Fruit fly (Drosophila melanogaster) whole organism, embryonic: ENCODE measurements around the gene CG14431.

Experiments
- Atf6 ChIP-seq: fragments of 200-800 bp; sonication (Bioruptor generic); IDR thresholded peaks from 2 replicates; pipeline ENCODE4 v1.3.6; 2022; ENCODE audit warnings: missing biosample characterization, missing genetic modification characterization
- Awh ChIP-seq: fragments of 200-800 bp; sonication (Bioruptor generic); IDR thresholded peaks from 2 replicates; pipeline ENCODE4, ENCODE4 v1.3.6; 2022; ENCODE audit warnings: missing biosample characterization, missing genetic modification characterization
- B-H2 ChIP-seq: fragments of 200-800 bp; sonication (Bioruptor generic); optimal IDR thresholded peaks from 2 replicates; lab custom pipeline; 2018; ENCODE audit warnings: missing biosample characterization, mild to moderate bottlenecking, missing genetic modification characterization
- CG10147 ChIP-seq: fragments of 200-800 bp; sonication (Bioruptor generic); optimal IDR thresholded peaks from 2 replicates; lab custom pipeline; 2019; ENCODE audit warnings: missing biosample characterization, mild to moderate bottlenecking, missing genetic modification characterization, moderate library complexity
- CG10267 ChIP-seq: fragments of 200-800 bp; sonication (Bioruptor generic); optimal IDR thresholded peaks from 2 replicates; lab custom pipeline; 2018; ENCODE audit warnings: missing biosample characterization, mild to moderate bottlenecking, missing genetic modification characterization, moderate library complexity
- CG10565 ChIP-seq: fragments of 200-800 bp; sonication (Bioruptor generic); optimal IDR thresholded peaks from 3 replicates; lab custom pipeline; 2016; ENCODE audit warnings: missing biosample characterization, mild to moderate bottlenecking, missing genetic modification characterization
- CG12219 ChIP-seq: fragments of 200-800 bp; sonication (Bioruptor generic); optimal IDR thresholded peaks from 3 replicates; lab custom pipeline; 2018; ENCODE audit warnings: missing biosample characterization, mild to moderate bottlenecking, missing genetic modification characterization
- CG13424 ChIP-seq: fragments of 200-800 bp; sonication (Bioruptor generic); optimal IDR thresholded peaks from 2 replicates; lab custom pipeline; 2019; ENCODE audit warnings: missing biosample characterization, mild to moderate bottlenecking, missing genetic modification characterization, moderate library complexity
- CG13624 ChIP-seq: fragments of 200-800 bp; sonication (Bioruptor generic); optimal IDR thresholded peaks from 2 replicates; lab custom pipeline; 2016; ENCODE audit warnings: missing biosample characterization, missing genetic modification characterization
- CG14441 ChIP-seq: fragments of 200-800 bp; sonication (Bioruptor generic); IDR thresholded peaks from 2 replicates; pipeline ENCODE4 v1.3.6; 2022; ENCODE audit warnings: missing biosample characterization, missing genetic modification characterization
- CG1602 ChIP-seq: fragments of 200-800 bp; sonication (Bioruptor generic); optimal IDR thresholded peaks from 3 replicates; lab custom pipeline; 2016; ENCODE audit warnings: missing biosample characterization, missing genetic modification characterization
- CG16815 ChIP-seq: fragments of 200-800 bp; sonication (Bioruptor generic); optimal IDR thresholded peaks from 3 replicates; lab custom pipeline; 2017; ENCODE audit warnings: missing biosample characterization, mild to moderate bottlenecking, missing genetic modification characterization
- CG17328 ChIP-seq: fragments of 200-800 bp; sonication (Bioruptor generic); IDR thresholded peaks from 2 replicates; pipeline ENCODE4 v1.3.6; 2022; ENCODE audit warnings: missing biosample characterization, missing genetic modification characterization
- CG17361 ChIP-seq: fragments of 200-800 bp; sonication (Bioruptor generic); IDR thresholded peaks from 3 replicates; pipeline ENCODE4 v1.3.6; 2022; ENCODE audit warnings: missing biosample characterization, missing genetic modification characterization
- CG17568 ChIP-seq: fragments of 200-800 bp; sonication (Bioruptor generic); optimal IDR thresholded peaks from 2 replicates; lab custom pipeline; 2018; ENCODE audit warnings: missing biosample characterization, mild to moderate bottlenecking, missing genetic modification characterization, moderate library complexity
- CG17612 ChIP-seq: fragments of 200-800 bp; sonication (Bioruptor generic); IDR thresholded peaks from 2 replicates; pipeline ENCODE4 v1.3.6; 2022; ENCODE audit warnings: missing biosample characterization, missing genetic modification characterization
- CG18599 ChIP-seq: fragments of 200-800 bp; sonication (Bioruptor generic); optimal IDR thresholded peaks from 3 replicates; lab custom pipeline; 2017; ENCODE audit warnings: missing biosample characterization, missing genetic modification characterization, mild to moderate bottlenecking, moderate library complexity, missing genetic modification reagents
- CG33557 ChIP-seq: fragments of 200-800 bp; sonication (Bioruptor generic); optimal IDR thresholded peaks from 2 replicates; lab custom pipeline; 2019; ENCODE audit warnings: missing biosample characterization, mild to moderate bottlenecking, missing genetic modification characterization, moderate library complexity
- CG4360 ChIP-seq: fragments of 200-800 bp; sonication (Bioruptor generic); IDR thresholded peaks from 2 replicates; pipeline ENCODE4 v1.3.6; 2022; ENCODE audit warnings: missing biosample characterization, missing genetic modification characterization
- CG4617 ChIP-seq: fragments of 200-800 bp; sonication (Bioruptor generic); optimal IDR thresholded peaks from 3 replicates; lab custom pipeline; 2016; ENCODE audit warnings: missing biosample characterization, missing genetic modification characterization, borderline replicate concordance
- CG4730 ChIP-seq: fragments of 200-800 bp; sonication (Bioruptor generic); IDR thresholded peaks from 2 replicates; pipeline ENCODE4 v1.3.6; 2022; ENCODE audit warnings: missing biosample characterization, missing genetic modification characterization
- CG6254 ChIP-seq: fragments of 200-800 bp; sonication (Bioruptor generic); optimal IDR thresholded peaks from 3 replicates; lab custom pipeline; 2017; ENCODE audit warnings: mild to moderate bottlenecking, missing biosample characterization, missing genetic modification reagents, missing genetic modification characterization
- CG6689 ChIP-seq: fragments of 200-800 bp; sonication (Bioruptor generic); IDR thresholded peaks from 2 replicates; pipeline ENCODE4 v1.3.6; 2022; ENCODE audit warnings: missing biosample characterization, missing genetic modification characterization
- CG8478 ChIP-seq: fragments of >200 bp; optimal IDR thresholded peaks from 2 replicates; lab custom pipeline; 2018
- CG8944 ChIP-seq: fragments of 200-800 bp; sonication (Bioruptor generic); optimal IDR thresholded peaks from 3 replicates; lab custom pipeline; 2016; ENCODE audit warnings: missing biosample characterization, missing genetic modification characterization
- CG9817 ChIP-seq: fragments of 200-800 bp; sonication (Bioruptor generic); optimal IDR thresholded peaks from 2 replicates; lab custom pipeline; 2018; ENCODE audit warnings: missing biosample characterization, mild to moderate bottlenecking, missing genetic modification characterization, moderate library complexity
- Camta ChIP-seq: fragments of 200-800 bp; sonication (Bioruptor generic); optimal IDR thresholded peaks from 2 replicates; lab custom pipeline; 2016; ENCODE audit warnings: missing biosample characterization, missing genetic modification characterization
- D ChIP-seq, 2 experiments: fragments of 200-800 bp in 1 of 2; fragments of >200 bp in 1 of 2; sonication (Bioruptor generic) in 1 of 2; optimal IDR thresholded peaks; 2 replicates in 1 of 2; 3 replicates in 1 of 2; lab custom pipeline; 2017; ENCODE audit warnings: mild to moderate bottlenecking in 1 of 2, missing biosample characterization in 1 of 2, missing genetic modification characterization in 1 of 2, missing genetic modification reagents in 1 of 2
- Dip2 ChIP-seq: fragments of 200-800 bp; sonication (Bioruptor generic); IDR thresholded peaks from 2 replicates; pipeline ENCODE4 v1.3.6; 2022; ENCODE audit warnings: missing biosample characterization, missing genetic modification characterization
- Ets65A ChIP-seq: fragments of 200-800 bp; sonication (Bioruptor generic); peaks from one replicate; lab custom pipeline; 2016; ENCODE audit warnings: missing biosample characterization, missing genetic modification characterization
- Hr3 ChIP-seq: fragments of 200-800 bp; sonication (Bioruptor generic); optimal IDR thresholded peaks from 3 replicates; lab custom pipeline; 2016; ENCODE audit warnings: missing biosample characterization, missing genetic modification characterization
- Lpt ChIP-seq: fragments of >200 bp; optimal IDR thresholded peaks from 2 replicates; lab custom pipeline; 2018; ENCODE audit warnings: missing biosample characterization, missing genetic modification characterization
- Mad ChIP-seq: fragments of 200-800 bp; sonication (Bioruptor generic); optimal IDR thresholded peaks from 2 replicates; lab custom pipeline; 2016; ENCODE audit warnings: missing biosample characterization, missing genetic modification characterization
- Nf-YA ChIP-seq: fragments of 200-800 bp; sonication (Bioruptor generic); IDR thresholded peaks from 2 replicates; pipeline ENCODE4 v1.3.6; 2022; ENCODE audit warnings: missing biosample characterization, missing genetic modification characterization
- Sry-β ChIP-seq: fragments of 200-800 bp; sonication (Bioruptor generic); optimal IDR thresholded peaks from 2 replicates; lab custom pipeline; 2018; ENCODE audit warnings: missing biosample characterization, mild to moderate bottlenecking, missing genetic modification characterization, moderate library complexity
- aop ChIP-seq: fragments of 200-800 bp; sonication (Bioruptor generic); IDR thresholded peaks from 2 replicates; pipeline ENCODE4 v1.3.6; 2022; ENCODE audit warnings: missing biosample characterization, missing genetic modification characterization
- bigmax ChIP-seq: fragments of 200-800 bp; sonication (Bioruptor generic); optimal IDR thresholded peaks from 2 replicates; lab custom pipeline; 2018; ENCODE audit warnings: missing biosample characterization, mild to moderate bottlenecking, missing genetic modification characterization
- cas ChIP-seq: fragments of 200-800 bp; sonication (Bioruptor generic); IDR thresholded peaks from 2 replicates; pipeline ENCODE4 v1.3.6; 2022; ENCODE audit warnings: missing biosample characterization, missing genetic modification characterization
- cg ChIP-seq: fragments of 200-800 bp; sonication (Bioruptor generic); optimal IDR thresholded peaks from 3 replicates; lab custom pipeline; 2019; ENCODE audit warnings: missing biosample characterization, mild to moderate bottlenecking, missing genetic modification characterization, moderate library complexity
- chinmo ChIP-seq: fragments of 200-800 bp; sonication (Bioruptor generic); IDR thresholded peaks from 4 replicates; pipeline ENCODE4 v1.3.6; 2022; ENCODE audit warnings: missing biosample characterization, missing genetic modification characterization; ENCODE audit not compliant: partially characterized antibody
- corto ChIP-seq: fragments of 200-800 bp; sonication (Bioruptor generic); optimal IDR thresholded peaks from 2 replicates; lab custom pipeline; 2016; ENCODE audit warnings: missing biosample characterization, mild to moderate bottlenecking, missing genetic modification characterization, moderate library complexity
- ems ChIP-seq: fragments of 200-800 bp; sonication (Bioruptor generic); optimal IDR thresholded peaks from 3 replicates; lab custom pipeline; 2016; ENCODE audit warnings: missing biosample characterization, missing genetic modification characterization
- fd96Cb ChIP-seq: fragments of 200-800 bp; sonication (Bioruptor generic); optimal IDR thresholded peaks from 2 replicates; lab custom pipeline; 2018; ENCODE audit warnings: missing biosample characterization, mild to moderate bottlenecking, missing genetic modification characterization, moderate library complexity
- fru ChIP-seq: fragments of >200 bp; optimal IDR thresholded peaks from 2 replicates; lab custom pipeline; 2017
- gem ChIP-seq: fragments of 200-800 bp; sonication (Bioruptor generic); optimal IDR thresholded peaks from 2 replicates; lab custom pipeline; 2019; ENCODE audit warnings: missing biosample characterization, mild to moderate bottlenecking, missing genetic modification characterization, moderate library complexity
- pita ChIP-seq: fragments of 200-800 bp; sonication (Bioruptor generic); optimal IDR thresholded peaks from 2 replicates; lab custom pipeline; 2017; ENCODE audit warnings: missing biosample characterization, mild to moderate bottlenecking, missing genetic modification characterization
- psq ChIP-seq: fragments of 200-800 bp; sonication (Bioruptor generic); optimal IDR thresholded peaks from 2 replicates; lab custom pipeline; 2017; ENCODE audit warnings: missing biosample characterization, missing genetic modification characterization
- tap ChIP-seq: fragments of 200-800 bp; optimal IDR thresholded peaks from 3 replicates; lab custom pipeline; 2019; ENCODE audit warnings: missing biosample characterization, mild to moderate bottlenecking, missing genetic modification characterization, moderate library complexity
- z ChIP-seq: fragments of 200-800 bp; sonication (Bioruptor generic); IDR thresholded peaks from 3 replicates; pipeline ENCODE4 v1.3.6; 2022; ENCODE audit warnings: missing biosample characterization, missing genetic modification characterization

CG14431 gene

dm6 chrX:6867175-6868023 lies 40.7 kb upstream of the CG14431 start, which contains the start of gene CG14434 (continued):
- TF ChIP-seq Atf6 (no peak), CG10565 (no peak), CG12219 (GFP tag; lab: Kevin White, UChicago) (peak; percentile 23), CG6254 (peak; percentile 55), gem (tag; lab: Kevin White, UChicago) (peak; percentile 90), CG17612 (GFP tag; lab: Robert Waterston, UW) (no peak), CG33557 (GFP tag; lab: Kevin White, UChicago) (peak; percentile 78), CG18599 (GFP tag; lab: Kevin White, UChicago) (peak; percentile 78), B-H2 (GFP tag; lab: Kevin White, UChicago) (no peak), cas (no peak), CG13424 (peak; percentile 84), CG4360 (GFP tag; lab: Robert Waterston, UW) (peak; percentile 78), psq (GFP tag; lab: Kevin White, UChicago) (no peak), CG6689 (GFP tag; lab: Robert Waterston, UW) (peak; percentile 72), D (optimal IDR thresholded peaks at IDR 0.05; lab: Kevin White, UChicago) (no peak), D (GFP tag; optimal IDR thresholded peaks at IDR 0.05; lab: Kevin White, UChicago) (peak; percentile 92), CG17568 (GFP tag; lab: Kevin White, UChicago) (peak; percentile 31), aop (GFP tag; lab: Robert Waterston, UW) (no peak), CG8944 (GFP tag; lab: Kevin White, UChicago) (no peak), corto (GFP tag; lab: Kevin White, UChicago) (no peak), CG14441 (peak; percentile 22; the same call in 1 of the 2 replicates), fru (lab: Kevin White, UChicago) (no peak), Mad (peak; percentile 56), CG10147 (peak; percentile 67), z (GFP tag; lab: Robert Waterston, UW) (no peak), Nf-YA (GFP tag; lab: Robert Waterston, UW) (0 out of 2 replicates have a peak, but pooled peaks have one; percentile 24), CG16815 (GFP tag; lab: Kevin White, UChicago) (peak; percentile 80), Ets65A (no peak), cg (GFP tag; lab: Kevin White, UChicago) (peak; percentile 75), Lpt (GFP tag; lab: Kevin White, UChicago) (no peak), Hr3 (GFP tag; lab: Kevin White, UChicago) (peak; percentile 84), Camta (GFP tag; lab: Kevin White, UChicago) (peak; percentile 68), ems (GFP tag; lab: Kevin White, UChicago) (peak; percentile 47), CG1602 (GFP tag; lab: Kevin White, UChicago) (peak; percentile 74), fd96Cb (tag; lab: Kevin White, UChicago) (peak; percentile 86), bigmax (GFP tag; lab: Kevin White, UChicago) (no peak), chinmo (GFP tag; lab: Robert Waterston, UW) (peak; percentile 61; the same call in 1 of the 4 replicates), Sry-β (GFP tag; lab: Kevin White, UChicago) (peak; percentile 42), CG4617 (GFP tag; lab: Kevin White, UChicago) (peak; percentile 7), CG9817 (tag; lab: Kevin White, UChicago) (peak; percentile 36), Awh (GFP tag; lab: Robert Waterston, UW) (no peak), CG13624 (peak; percentile 29), CG4730 (peak; percentile 49), pita (no peak), tap (tag; lab: Kevin White, UChicago) (peak; percentile 39), CG17328 (GFP tag; lab: Robert Waterston, UW) (peak; percentile 49), Dip2 (GFP tag; lab: Robert Waterston, UW) (no peak), CG10267 (tag; lab: Kevin White, UChicago) (peak; percentile 78), CG17361 (GFP tag; lab: Robert Waterston, UW) (peak; percentile 98), CG8478 (lab: Kevin White, UChicago) (no peak)
